Worm (Caenorhabditis elegans): ENCODE data around the gene Y60C6A.2.

The Y60C6A.2 gene

ce11 chrV:4788823-4789222 lies 3.6 kb upstream of the Y60C6A.2 start, which contains the start of gene R02F11.10:
Gene R02F11.10 (plus strand): TSS chrV:4789123.
- no peak for TF ChIP-seq fkh-10 (GFP tag; optimal IDR thresholded peaks at IDR 0.05)
- no peak for TF ChIP-seq saeg-2 (GFP tag; IDR thresholded peaks at IDR 0.05)
- no peak for TF ChIP-seq duxl-1 (tag; optimal IDR thresholded peaks at IDR 0.05; ENCODE audit: poor library complexity)
- TF ChIP-seq D1046.2 (GFP tag; IDR thresholded peaks at IDR 0.05), result no peak
- TF ChIP-seq aha-1 (tag), result peak; percentile 37
- no peak for TF ChIP-seq dpl-1 (GFP tag; optimal IDR thresholded peaks at IDR 0.05)
- TF ChIP-seq F44E2.7 (GFP tag; IDR thresholded peaks at IDR 0.05), result no peak

ce11 chrV:4787836-4788235 lies 2.6 kb upstream of the Y60C6A.2 start:
- TF ChIP-seq ceh-20 (GFP tag; IDR thresholded peaks at IDR 0.05), result no peak
- no peak for TF ChIP-seq ctbp-1 (GFP tag; IDR thresholded peaks at IDR 0.05)
- peak in 1 of 2 experiments; percentile 32 for TF ChIP-seq unc-62 (GFP tag; optimal IDR thresholded peaks at IDR 0.05 in 1 of 2)
- no peak for TF ChIP-seq unc-62 (tag; optimal IDR thresholded peaks at IDR 0.05)
- TF ChIP-seq unc-130 (GFP tag; optimal IDR thresholded peaks at IDR 0.05), result no peak
- TF ChIP-seq lin-38 (GFP tag; IDR thresholded peaks at IDR 0.05), result no peak
- peak; percentile 91 for TF ChIP-seq aha-1 (tag)
- TF ChIP-seq ceh-44 (GFP tag; IDR thresholded peaks at IDR 0.05), result no peak
- TF ChIP-seq nhr-48 (tag; optimal IDR thresholded peaks at IDR 0.05), result no peak

- TF ChIP-seq dpl-1 (GFP tag; optimal IDR thresholded peaks at IDR 0.05), result no peak
- TF ChIP-seq nhr-76 (tag; optimal IDR thresholded peaks at IDR 0.05), result no peak
- no peak for TF ChIP-seq daf-16 (GFP tag; optimal IDR thresholded peaks at IDR 0.05)
- TF ChIP-seq daf-16 (tag; optimal IDR thresholded peaks at IDR 0.05), result no peak
- TF ChIP-seq nhr-6 (tag; optimal IDR thresholded peaks at IDR 0.05), result no peak
- no peak for TF ChIP-seq egl-27 (tag; optimal IDR thresholded peaks at IDR 0.05)
- no peak for TF ChIP-seq mep-1 (tag; optimal IDR thresholded peaks at IDR 0.05)
- TF ChIP-seq duxl-1 (tag; optimal IDR thresholded peaks at IDR 0.05; ENCODE audit: poor library complexity), result no peak
- TF ChIP-seq lin-13 (GFP tag; optimal IDR thresholded peaks at IDR 0.05), result no peak
- no peak for TF ChIP-seq F44E2.7 (GFP tag; IDR thresholded peaks at IDR 0.05)
- TF ChIP-seq nhr-102 (tag; optimal IDR thresholded peaks at IDR 0.05), result no peak
- no peak for TF ChIP-seq hmg-1.1 (GFP tag; IDR thresholded peaks at IDR 0.05)
- TF ChIP-seq lir-3 (tag; optimal IDR thresholded peaks at IDR 0.05), result no peak
- no peak for TF ChIP-seq ces-1 (GFP tag; optimal IDR thresholded peaks at IDR 0.05)
- no peak for TF ChIP-seq nhr-41 (GFP tag; IDR thresholded peaks at IDR 0.05)
- TF ChIP-seq sdz-12 (GFP tag; optimal IDR thresholded peaks at IDR 0.05), result no peak
- TF ChIP-seq tag-97 (GFP tag; IDR thresholded peaks at IDR 0.05), result no peak
- TF ChIP-seq fkh-10 (GFP tag; optimal IDR thresholded peaks at IDR 0.05), result no peak
- TF ChIP-seq nhr-237 (tag; optimal IDR thresholded peaks at IDR 0.05), result no peak
Observed at ce11 chrV:4787166-4787565, 1.9 kb upstream of the Y60C6A.2 start, which contains the start of gene R02F11.9. Gene R02F11.9 (plus strand): TSS chrV:4787466.

ce11 chrV:4783313-4783712 lies 1.9 kb downstream of the Y60C6A.2 start, which contains the start of gene Y60C6A.1:
Gene Y60C6A.1 (plus strand): TSS chrV:4783613.
- TF ChIP-seq ztf-7 (tag; optimal IDR thresholded peaks at IDR 0.05), result no peak
- TF ChIP-seq daf-19 (GFP tag; conservative IDR thresholded peaks at IDR 0.05), result no peak
- no peak for TF ChIP-seq F44E2.7 (GFP tag; IDR thresholded peaks at IDR 0.05)
- peak; percentile 59 for TF ChIP-seq aha-1 (tag)
- TF ChIP-seq Y48G9A.11 (GFP tag; IDR thresholded peaks at IDR 0.05), result no peak
- TF ChIP-seq nhr-237 (tag; optimal IDR thresholded peaks at IDR 0.05), result no peak

- TF ChIP-seq mep-1 (tag; optimal IDR thresholded peaks at IDR 0.05) (no peak), zfp-2 (tag; optimal IDR thresholded peaks at IDR 0.05) (no peak), unc-62 (GFP tag; optimal IDR thresholded peaks at IDR 0.05 in 1 of 2) (peak in 1 of 2 experiments; percentile 94), unc-62 (tag; optimal IDR thresholded peaks at IDR 0.05) (no peak), spr-3 (GFP tag; optimal IDR thresholded peaks at IDR 0.05) (no peak)
Observed at ce11 chrV:4777388-4777986, 7.7 kb downstream of the Y60C6A.2 start, which contains the start of gene C18G1.1. Gene C18G1.1 (plus strand): TSS chrV:4777960.
